Worm (Caenorhabditis elegans) whole organism, L3 larva: ENCODE data around the gene srz-94.

Source experiments
- R02D3.7 ChIP-seq: fragments of 150-350 bp; optimal IDR thresholded peaks from 2 replicates; lab custom pipeline; 2014; ENCODE audit warnings: missing biosample characterization, missing genetic modification characterization
- ZK546.5 ChIP-seq: sonication (generic microtip); optimal IDR thresholded peaks from 2 replicates; lab custom pipeline; 2017; ENCODE audit warnings: missing biosample characterization, missing genetic modification characterization
- aly-2 ChIP-seq: fragments of 150-350 bp; optimal IDR thresholded peaks from 2 replicates; lab custom pipeline; 2014; ENCODE audit warnings: missing biosample characterization, missing genetic modification characterization
- ama-1 ChIP-seq: fragments of 150-350 bp; optimal IDR thresholded peaks from 2 replicates; lab custom pipeline; 2018
- ceh-16 ChIP-seq: sonication (generic microtip); optimal IDR thresholded peaks from 2 replicates; lab custom pipeline; 2017; ENCODE audit warnings: missing biosample characterization, missing genetic modification characterization
- ceh-28 ChIP-seq: fragments of 150-350 bp; optimal IDR thresholded peaks from 2 replicates; lab custom pipeline; 2014; ENCODE audit warnings: missing biosample characterization, missing genetic modification reagents, missing genetic modification characterization
- ceh-9 ChIP-seq: sonication (generic microtip); optimal IDR thresholded peaks from 2 replicates; lab custom pipeline; 2018; ENCODE audit warnings: missing biosample characterization, missing genetic modification characterization
- egl-27 ChIP-seq: sonication (generic microtip); optimal IDR thresholded peaks from 4 replicates; lab custom pipeline; 2017; ENCODE audit warnings: missing biosample characterization, missing genetic modification reagents, missing genetic modification characterization
- elt-1 ChIP-seq: fragments of 150-350 bp; optimal IDR thresholded peaks from 2 replicates; lab custom pipeline; 2014; ENCODE audit warnings: missing biosample characterization, missing genetic modification characterization
- elt-3 ChIP-seq, 3 experiments: fragments of 150-350 bp in 1 of 3; sonication (generic microtip) in 2 of 3; optimal IDR thresholded peaks; 2 replicates in 2 of 3; 4 replicates in 1 of 3; lab custom pipeline; 2014 to 2017; ENCODE audit warnings: missing biosample characterization in 3 of 3, missing genetic modification characterization in 3 of 3
- eor-1 ChIP-seq, 2 experiments: fragments of 150-350 bp; optimal IDR thresholded peaks; 2 replicates each; lab custom pipeline; 2014 to 2018; ENCODE audit warnings: missing biosample characterization in 2 of 2, missing genetic modification characterization in 2 of 2
- fkh-10 ChIP-seq: sonication (generic microtip); optimal IDR thresholded peaks from 2 replicates; lab custom pipeline; 2017; ENCODE audit warnings: missing biosample characterization, missing genetic modification reagents, missing genetic modification characterization
- hmg-11 ChIP-seq: sonication (generic microtip); optimal IDR thresholded peaks from 2 replicates; lab custom pipeline; 2016; ENCODE audit warnings: missing genetic modification characterization, missing compliant biosample characterization
- jun-1 ChIP-seq: fragments of 150-350 bp; optimal IDR thresholded peaks from 2 replicates; lab custom pipeline; 2014; ENCODE audit warnings: missing biosample characterization, missing genetic modification reagents, missing genetic modification characterization
- lin-15B ChIP-seq: fragments of 150-350 bp; optimal IDR thresholded peaks from 2 replicates; lab custom pipeline; 2014; ENCODE audit warnings: missing biosample characterization, missing genetic modification characterization
- lin-39 ChIP-seq: fragments of 150-350 bp; optimal IDR thresholded peaks from 2 replicates; lab custom pipeline; 2018; ENCODE audit warnings: missing biosample characterization, missing genetic modification reagents, missing genetic modification characterization
- lsy-12 ChIP-seq: sonication (generic microtip); optimal IDR thresholded peaks from 2 replicates; lab custom pipeline; 2016; ENCODE audit warnings: mild to moderate bottlenecking, missing genetic modification characterization, missing compliant biosample characterization
- mdl-1 ChIP-seq: fragments of 150-350 bp; optimal IDR thresholded peaks from 2 replicates; lab custom pipeline; 2014; ENCODE audit warnings: missing biosample characterization, missing genetic modification characterization
- mml-1 ChIP-seq: fragments of 150-350 bp; sonication (generic microtip); optimal IDR thresholded peaks from 3 replicates; lab custom pipeline; 2014; ENCODE audit warnings: missing biosample characterization, missing genetic modification characterization
- nfya-1 ChIP-seq: sonication (generic microtip); optimal IDR thresholded peaks from 2 replicates; lab custom pipeline; 2017; ENCODE audit warnings: missing genetic modification characterization, mild to moderate bottlenecking, missing compliant biosample characterization, antibody characterized with exemption, moderate library complexity; ENCODE audit not compliant: insufficient read depth
- nhr-11 ChIP-seq: fragments of 150-350 bp; optimal IDR thresholded peaks from 2 replicates; lab custom pipeline; 2014; ENCODE audit warnings: missing biosample characterization, missing genetic modification characterization
- nhr-12 ChIP-seq: fragments of 150-350 bp; optimal IDR thresholded peaks from 2 replicates; lab custom pipeline; 2014; ENCODE audit warnings: missing biosample characterization, missing genetic modification characterization
- nhr-23 ChIP-seq: fragments of 150-350 bp; optimal IDR thresholded peaks from 2 replicates; lab custom pipeline; 2014; ENCODE audit warnings: missing biosample characterization, missing genetic modification reagents, missing genetic modification characterization
- nhr-237 ChIP-seq: fragments of 150-350 bp; optimal IDR thresholded peaks from 2 replicates; lab custom pipeline; 2014; ENCODE audit warnings: missing biosample characterization, missing genetic modification characterization
- nhr-25 ChIP-seq: sonication (generic microtip); optimal IDR thresholded peaks from 2 replicates; lab custom pipeline; 2017; ENCODE audit warnings: missing biosample characterization, missing genetic modification characterization
- nhr-28 ChIP-seq: fragments of 150-350 bp; optimal IDR thresholded peaks from 2 replicates; lab custom pipeline; 2014; ENCODE audit warnings: missing biosample characterization, missing genetic modification characterization
- nhr-43 ChIP-seq: sonication (generic microtip); optimal IDR thresholded peaks from 2 replicates; lab custom pipeline; 2016; ENCODE audit warnings: mild to moderate bottlenecking, missing genetic modification characterization, missing compliant biosample characterization; ENCODE audit not compliant: poor library complexity, severe bottlenecking
- nhr-67 ChIP-seq: fragments of 150-350 bp; optimal IDR thresholded peaks from 2 replicates; lab custom pipeline; 2014; ENCODE audit warnings: missing biosample characterization, missing genetic modification characterization
- nhr-76 ChIP-seq: fragments of 150-350 bp; sonication (generic microtip); optimal IDR thresholded peaks from 5 replicates; lab custom pipeline; 2014; ENCODE audit warnings: missing biosample characterization, missing genetic modification characterization
- nhr-77 ChIP-seq: fragments of 150-350 bp; optimal IDR thresholded peaks from 2 replicates; lab custom pipeline; 2014; ENCODE audit warnings: missing biosample characterization, missing genetic modification characterization
- pha-4 ChIP-seq: fragments of 150-350 bp; optimal IDR thresholded peaks from 2 replicates; lab custom pipeline; 2014; ENCODE audit warnings: missing biosample characterization, missing genetic modification reagents, missing genetic modification characterization
- pqm-1 ChIP-seq: fragments of 150-350 bp; optimal IDR thresholded peaks from 2 replicates; lab custom pipeline; 2017; ENCODE audit warnings: missing biosample characterization, missing genetic modification characterization, inconsistent platforms
- sea-2 ChIP-seq: fragments of 150-350 bp; sonication (generic microtip); optimal IDR thresholded peaks from 4 replicates; lab custom pipeline; 2014; ENCODE audit warnings: missing biosample characterization, missing genetic modification reagents, missing genetic modification characterization
- skn-1 ChIP-seq: fragments of 150-350 bp; optimal IDR thresholded peaks from 2 replicates; lab custom pipeline; 2014; ENCODE audit warnings: missing biosample characterization, missing genetic modification characterization
- snpc-4 ChIP-seq: fragments of 150-350 bp; optimal IDR thresholded peaks from 2 replicates; lab custom pipeline; 2014; ENCODE audit warnings: missing biosample characterization, missing genetic modification characterization
- tbx-2 ChIP-seq: sonication (generic microtip); optimal IDR thresholded peaks from 2 replicates; lab custom pipeline; 2016; ENCODE audit warnings: mild to moderate bottlenecking, missing genetic modification characterization, missing compliant biosample characterization
- unc-39 ChIP-seq: sonication (generic microtip); optimal IDR thresholded peaks from 4 replicates; lab custom pipeline; 2017; ENCODE audit warnings: missing biosample characterization, missing genetic modification characterization
- unc-62 ChIP-seq: fragments of 150-350 bp; sonication (generic microtip); optimal IDR thresholded peaks from 4 replicates; lab custom pipeline; 2014; ENCODE audit warnings: missing biosample characterization, missing genetic modification reagents, missing genetic modification characterization
- zag-1 ChIP-seq: fragments of 150-350 bp; optimal IDR thresholded peaks from 2 replicates; lab custom pipeline; 2014; ENCODE audit warnings: missing biosample characterization, missing genetic modification characterization
- ztf-11 ChIP-seq: fragments of 150-350 bp; optimal IDR thresholded peaks from 2 replicates; lab custom pipeline; 2014; ENCODE audit warnings: missing biosample characterization, missing genetic modification characterization
- ztf-4 ChIP-seq: fragments of 150-350 bp; optimal IDR thresholded peaks from 2 replicates; lab custom pipeline; 2014; ENCODE audit warnings: missing biosample characterization, missing genetic modification characterization

Gene srz-94

ce11 chrV:17035850-17036249 lies at the start of gene srz-94:
Gene srz-94 (minus strand): TSS chrV:17035950.
- TF ChIP-seq nhr-77 (tag; lab: Kevin White, UChicago) (no peak), jun-1 (tag; lab: Kevin White, UChicago) (no peak)
- TF ChIP-seq, all 47 proteins: peak for 0

DNA sequence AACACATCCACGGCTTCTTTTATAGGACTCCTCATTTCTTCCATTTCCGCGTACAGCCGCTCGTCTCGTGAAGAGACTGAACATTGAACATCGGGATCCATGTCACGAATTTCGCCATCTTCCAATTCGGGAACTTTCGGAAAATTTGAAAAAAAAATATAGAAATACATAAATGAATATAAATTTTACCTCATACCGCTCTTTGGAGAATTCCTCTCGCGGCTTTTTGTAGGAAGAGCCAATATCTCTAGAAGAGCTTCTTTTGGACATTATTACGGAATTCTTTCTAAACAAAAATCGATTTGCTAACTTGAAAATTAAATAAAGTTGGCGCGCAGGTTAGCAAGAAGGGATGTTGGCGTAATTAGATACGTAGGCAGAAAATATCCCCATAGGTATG lies 47.0 kb upstream of the srz-94 start, which contains the start of gene T05E12.9:
TSS of gene T05E12.9 (minus strand) at position 101 of the 400 bp plus-strand sequence.
- no peak for TF ChIP-seq nhr-76
- TF ChIP-seq nhr-23 (tag; lab: Kevin White, UChicago), result no peak
- no peak for TF ChIP-seq R02D3.7 (tag; lab: Kevin White, UChicago)
- no peak for TF ChIP-seq skn-1 (tag; lab: Kevin White, UChicago)
- no peak for TF ChIP-seq ceh-9 (tag; lab: Kevin White, UChicago)
- TF ChIP-seq lin-15B (tag; lab: Kevin White, UChicago), result no peak
- no peak for TF ChIP-seq ceh-16 (tag; lab: Kevin White, UChicago)
- TF ChIP-seq sea-2 (GFP tag; lab: Kevin White, UChicago), result no peak
- no peak for TF ChIP-seq tbx-2 (tag; lab: Kevin White, UChicago)
- no peak for TF ChIP-seq lsy-12
- TF ChIP-seq nhr-11 (tag; lab: Kevin White, UChicago), result no peak
- TF ChIP-seq nhr-12, result no peak
- no peak for TF ChIP-seq nfya-1 (tag; lab: Kevin White, UChicago)
- TF ChIP-seq jun-1 (tag; lab: Kevin White, UChicago), result no peak
- TF ChIP-seq fkh-10, result no peak
- no peak for TF ChIP-seq hmg-11 (tag; lab: Kevin White, UChicago)
- TF ChIP-seq, all 47 proteins: peak for 0

- TF ChIP-seq unc-39, result no peak
- no peak for TF ChIP-seq nhr-28 (tag; lab: Kevin White, UChicago)
- no peak for TF ChIP-seq lsy-12
- TF ChIP-seq pqm-1 (tag; lab: Kevin White, UChicago), result no peak
- TF ChIP-seq unc-62 (GFP tag; lab: Kevin White, UChicago), result no peak
- TF ChIP-seq snpc-4 (tag; lab: Kevin White, UChicago), result no peak
- TF ChIP-seq aly-2, result no peak
- no peak for TF ChIP-seq lin-39 (tag; lab: Kevin White, UChicago)
- TF ChIP-seq elt-1 (tag; lab: Kevin White, UChicago), result no peak
- TF ChIP-seq nhr-12, result no peak
- no peak for TF ChIP-seq elt-3 (tag; optimal IDR thresholded peaks at IDR 0.05; lab: Kevin White, UChicago)
- no peak for TF ChIP-seq ceh-16 (tag; lab: Kevin White, UChicago)
- no peak for TF ChIP-seq nhr-11 (tag; lab: Kevin White, UChicago)
- no peak for TF ChIP-seq ztf-11 (tag; lab: Kevin White, UChicago)
- no peak for TF ChIP-seq zag-1
- no peak for TF ChIP-seq nhr-23 (tag; lab: Kevin White, UChicago)
- TF ChIP-seq ceh-9 (tag; lab: Kevin White, UChicago), result no peak
Measured at ce11 chrV:17079795-17080194, 44.0 kb upstream of the srz-94 start, which contains the start of gene srw-20. Gene srw-20 (minus strand): TSS chrV:17079895.

ce11 chrV:17077889-17078288 lies 42.1 kb upstream of the srz-94 start, which contains the start of gene T05E12.3:
Gene T05E12.3 (minus strand): TSS chrV:17077989.
- TF ChIP-seq mml-1 (tag; lab: Kevin White, UChicago) (no peak), ZK546.5 (tag; lab: Kevin White, UChicago) (no peak), aly-2 (no peak), nhr-28 (tag; lab: Kevin White, UChicago) (no peak), nhr-237 (tag; lab: Kevin White, UChicago) (no peak), nhr-43 (no peak), nhr-25 (no peak), nhr-67 (tag; lab: Kevin White, UChicago) (no peak), egl-27 (tag; lab: Kevin White, UChicago) (no peak), nhr-77 (tag; lab: Kevin White, UChicago) (no peak), unc-39 (no peak), mdl-1 (tag; lab: Kevin White, UChicago) (no peak)

- TF ChIP-seq skn-1 (tag; lab: Kevin White, UChicago), result no peak
- no peak for TF ChIP-seq tbx-2 (tag; lab: Kevin White, UChicago)
- no peak for TF ChIP-seq pha-4
- TF ChIP-seq nhr-237 (tag; lab: Kevin White, UChicago), result no peak
- no peak for TF ChIP-seq ama-1 (lab: Kevin White, UChicago)
- no peak for TF ChIP-seq eor-1 (tag; optimal IDR thresholded peaks at IDR 0.05; lab: Kevin White, UChicago)
- TF ChIP-seq unc-39, result no peak
- no peak for TF ChIP-seq nhr-23 (tag; lab: Kevin White, UChicago)
- TF ChIP-seq lin-39 (tag; lab: Kevin White, UChicago), result no peak
- no peak for TF ChIP-seq ztf-4 (tag; lab: Kevin White, UChicago)
- no peak for TF ChIP-seq ceh-28 (tag; lab: Kevin White, UChicago)
Measured at ce11 chrV:17075900-17076299, 40.1 kb upstream of the srz-94 start, which contains the start of gene str-125. Gene str-125 (minus strand): TSS chrV:17076000.
